Worm (Caenorhabditis elegans): Measurements from ENCODE around the gene arr-1.

DNA sequence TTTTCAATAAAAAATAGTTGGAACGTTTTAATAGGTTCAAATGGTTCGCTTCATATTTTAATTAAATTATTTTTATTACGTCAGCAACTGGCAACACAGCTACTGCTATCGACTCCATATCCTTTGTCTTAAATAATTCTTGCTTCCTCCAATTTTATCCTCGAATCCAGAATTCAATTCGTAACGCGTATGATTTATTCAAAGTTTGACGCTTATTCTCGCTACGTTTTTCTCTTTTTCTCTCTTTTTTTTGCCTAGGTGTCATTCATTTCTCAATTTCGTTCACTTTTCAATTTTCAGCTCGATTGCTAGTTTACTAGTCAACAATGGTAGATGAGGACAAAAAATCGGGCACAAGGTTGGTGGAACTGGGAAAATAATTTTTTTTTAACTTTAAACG lies at the start of gene arr-1:
- TF ChIP-seq skn-1 (tag; optimal IDR thresholded peaks at IDR 0.05), result no peak
- TF ChIP-seq nhr-237 (tag; optimal IDR thresholded peaks at IDR 0.05), result no peak
- TF ChIP-seq pha-4 (tag; optimal IDR thresholded peaks at IDR 0.05), result no peak
- no peak for TF ChIP-seq snpc-4 (tag; optimal IDR thresholded peaks at IDR 0.05)
- no peak for TF ChIP-seq ceh-82 (tag; optimal IDR thresholded peaks at IDR 0.05)
- no peak for TF ChIP-seq aly-2 (tag; optimal IDR thresholded peaks at IDR 0.05)
- TF ChIP-seq nhr-11 (tag; optimal IDR thresholded peaks at IDR 0.05), result no peak
- no peak for TF ChIP-seq ama-1 (optimal IDR thresholded peaks at IDR 0.05)
- TF ChIP-seq ztf-4 (tag; optimal IDR thresholded peaks at IDR 0.05), result no peak
- TF ChIP-seq lin-39 (tag; optimal IDR thresholded peaks at IDR 0.05), result no peak
- no peak for TF ChIP-seq nhr-12 (tag; optimal IDR thresholded peaks at IDR 0.05)
- TF ChIP-seq unc-62 (GFP tag; optimal IDR thresholded peaks at IDR 0.05), result no peak
- no peak for TF ChIP-seq eor-1 (tag; optimal IDR thresholded peaks at IDR 0.05)
- TF ChIP-seq mdl-1 (tag; optimal IDR thresholded peaks at IDR 0.05), result no peak
